Fruit fly (Drosophila melanogaster) S2 (cell line): ENCODE results near the gene alpha-Est5.

Source experiments
- CG8478 ChIP-seq: fragments of >200 bp; optimal IDR thresholded peaks from 2 replicates; lab custom pipeline; 2018
- CTCF ChIP-seq, 2 experiments: fragments of >200 bp; optimal IDR thresholded peaks; 2 replicates each; lab custom pipeline; 2018

DNA sequence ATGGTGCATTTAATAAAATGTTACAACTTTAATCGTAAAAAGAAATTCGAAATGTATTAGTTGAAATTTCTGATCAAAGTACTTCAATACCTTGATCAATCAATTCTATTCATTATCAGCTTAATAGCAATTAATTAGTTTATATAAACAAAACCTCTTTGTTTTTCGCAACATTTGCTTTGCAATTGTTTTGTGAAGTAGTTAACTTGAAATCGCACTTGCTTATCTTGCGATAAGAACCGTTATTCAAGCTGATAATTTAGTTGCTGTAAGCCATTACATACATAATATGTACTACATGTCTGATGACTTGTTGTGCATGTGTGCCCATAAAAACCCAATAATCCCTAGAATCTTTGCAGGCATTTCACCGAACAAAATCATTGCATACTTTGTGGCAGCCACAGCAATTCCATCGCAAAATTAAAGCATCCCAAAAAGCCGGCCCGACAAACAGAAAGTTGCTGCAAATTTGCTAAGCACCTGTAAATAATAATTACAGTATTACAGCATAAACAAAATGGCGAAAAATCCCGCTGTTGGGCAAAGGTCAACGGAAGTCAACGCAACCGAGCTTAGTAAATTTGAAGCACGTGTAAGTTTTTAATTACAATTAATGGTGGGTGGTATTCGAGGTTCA is 27.9 kb downstream of the alpha-Est5 start:
- TF ChIP-seq CG8478 (lab: Kevin White, UChicago): no peak
- no peak for TF ChIP-seq CTCF (optimal IDR thresholded peaks at IDR 0.05; lab: Kevin White, UChicago)
